Fruit fly (Drosophila melanogaster): Measurements from ENCODE around the gene Calx.

The Calx gene

DNA sequence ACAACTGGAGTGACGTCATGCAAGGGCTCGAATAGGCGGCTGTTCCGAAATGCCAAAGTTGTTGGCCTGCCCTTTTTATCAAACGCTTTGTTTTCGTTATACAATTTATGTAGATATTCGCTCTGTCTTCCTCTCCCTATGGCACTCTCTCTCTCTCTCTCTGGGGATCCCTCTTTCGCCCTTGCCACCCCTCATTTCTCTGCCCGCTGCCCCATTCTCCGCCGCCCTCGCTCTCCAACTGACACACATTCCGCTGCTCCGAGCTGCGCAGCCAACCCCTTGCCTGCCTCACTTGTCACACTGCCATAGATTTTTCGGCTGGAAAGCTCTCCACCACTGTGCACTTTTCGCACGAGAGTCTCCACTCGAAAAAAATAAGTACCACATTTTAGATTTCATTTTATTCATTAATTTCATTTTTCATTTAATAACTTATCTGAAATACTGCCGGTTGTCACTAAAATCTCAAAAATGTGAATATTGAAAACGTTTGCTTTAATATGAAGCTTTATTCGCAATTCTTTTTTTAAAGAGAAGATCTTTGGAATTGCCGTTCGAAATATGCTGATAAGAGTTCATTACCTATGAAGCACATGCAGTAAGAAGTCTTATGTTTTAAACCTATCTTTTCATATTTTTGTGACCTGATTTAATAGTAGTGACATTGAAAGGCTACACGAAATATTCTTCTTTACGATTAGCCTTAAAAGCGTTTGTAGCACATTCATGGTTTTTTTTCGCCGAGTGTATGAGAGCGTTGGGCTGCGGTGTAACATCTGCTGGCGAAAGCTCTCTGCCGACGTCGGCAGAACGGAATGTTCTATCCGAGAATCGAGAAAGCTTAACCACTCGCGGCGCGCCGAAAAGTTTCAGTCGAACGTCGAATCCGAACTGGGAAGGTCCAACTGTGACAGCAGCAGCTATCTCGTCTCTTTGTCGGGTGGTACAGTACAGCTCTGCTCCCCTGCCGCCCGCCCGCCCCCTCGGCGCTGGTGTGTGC, 20.8 kb upstream of the Calx start:
- TF ChIP-seq CG17801 (GFP tag; optimal IDR thresholded peaks at IDR 0.05; ENCODE audit: partially characterized antibody): peak; percentile 81

DNA sequence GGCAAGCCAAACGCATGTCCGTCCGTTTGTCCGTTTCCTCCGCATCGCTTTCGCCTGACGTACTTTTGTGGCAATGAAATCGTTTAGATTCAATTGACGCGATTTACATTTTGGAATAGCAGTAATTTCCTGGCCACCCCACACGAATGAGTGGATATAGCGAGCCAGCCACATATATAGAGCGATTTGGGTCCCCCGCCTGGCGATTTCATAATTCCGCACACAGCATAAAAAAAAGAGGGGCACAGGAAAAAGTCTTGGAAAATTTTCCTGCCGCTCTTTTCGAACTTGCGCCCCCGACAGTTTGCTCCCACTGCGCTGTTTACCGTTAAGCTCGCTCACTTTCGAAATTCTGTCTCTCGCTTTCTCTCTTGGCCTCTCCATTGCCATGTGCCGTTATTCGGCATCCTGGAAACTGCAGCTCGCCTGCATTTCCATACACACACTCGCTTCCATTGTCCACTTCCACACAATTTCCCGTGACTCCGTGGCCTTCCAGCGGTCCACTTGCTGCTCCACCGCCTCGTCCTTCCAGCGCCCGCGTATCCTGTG, 19.3 kb upstream of the Calx start:
- TF ChIP-seq CG17801 (GFP tag; optimal IDR thresholded peaks at IDR 0.05; ENCODE audit: partially characterized antibody): no peak

DNA sequence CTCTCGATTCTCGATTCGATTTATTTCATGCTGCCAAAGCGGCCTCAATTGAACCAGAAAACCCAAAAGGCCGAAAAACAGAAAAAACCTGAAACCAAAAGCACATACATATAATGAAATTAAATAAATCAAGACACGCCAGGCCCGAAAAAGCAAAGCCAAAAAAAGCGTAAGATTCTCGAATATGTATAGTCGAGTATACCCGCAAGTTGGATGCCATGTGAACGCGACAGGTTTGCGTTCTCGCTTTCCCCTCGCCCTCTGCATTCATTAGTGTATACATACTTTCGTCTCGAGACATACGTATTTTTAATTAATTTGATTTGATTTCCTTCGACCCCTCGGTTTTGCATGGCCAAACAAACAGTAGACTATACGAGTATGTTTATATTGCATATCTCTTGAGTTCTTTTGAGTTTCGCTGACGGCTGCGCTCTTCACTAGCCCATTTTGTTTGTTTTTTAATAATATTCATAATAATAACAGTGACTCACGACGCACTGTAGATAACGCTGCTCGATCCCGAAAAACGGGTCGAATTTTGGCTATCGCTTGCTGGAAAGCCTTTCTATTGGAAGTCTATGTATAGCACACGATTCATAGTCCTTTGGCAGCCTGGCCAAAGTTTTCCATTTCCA, 17.0 kb upstream of the Calx start:
- peak; percentile 12 for TF ChIP-seq CG17801 (GFP tag; optimal IDR thresholded peaks at IDR 0.05; ENCODE audit: partially characterized antibody)

DNA sequence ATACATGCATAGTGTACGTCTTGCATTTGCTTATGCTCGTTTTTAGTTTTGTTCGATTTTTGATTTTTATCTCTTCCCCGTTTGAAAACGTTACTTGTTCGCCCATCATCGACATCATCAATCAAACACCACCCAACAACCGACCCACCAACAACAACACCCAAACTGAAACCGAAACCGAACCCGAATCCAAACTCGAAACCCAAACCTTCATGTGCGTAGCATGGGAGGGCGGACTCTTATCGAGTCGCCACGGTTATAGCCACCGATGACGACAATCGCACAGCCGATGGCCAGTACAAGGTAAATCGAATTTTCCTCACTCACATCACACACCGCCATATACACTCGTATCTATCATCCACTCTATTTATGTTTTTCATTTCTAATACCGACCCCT, 16.0 kb upstream of the Calx start:
- TF ChIP-seq CG17801 (GFP tag; optimal IDR thresholded peaks at IDR 0.05; ENCODE audit: partially characterized antibody): no peak

DNA sequence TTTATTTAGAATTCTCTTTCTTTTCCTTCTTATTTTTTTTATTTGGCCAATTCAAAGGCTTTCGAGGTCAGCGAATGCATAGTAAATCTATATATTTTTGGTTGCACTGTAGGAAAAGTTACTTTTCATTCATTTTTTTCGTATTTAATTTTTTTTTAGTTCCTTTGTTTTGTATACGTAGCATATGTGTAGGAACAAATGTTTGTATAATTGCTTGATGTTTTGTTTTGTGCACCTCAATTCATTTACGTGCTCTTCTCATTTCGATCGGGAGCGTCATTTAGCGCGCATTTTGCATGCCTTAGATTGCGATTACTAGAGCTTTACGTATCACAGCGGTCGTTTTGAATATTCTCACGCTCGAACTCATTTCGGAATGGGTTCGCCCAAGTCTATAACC, 15.0 kb upstream of the Calx start:
- no peak for TF ChIP-seq CG17801 (GFP tag; optimal IDR thresholded peaks at IDR 0.05; ENCODE audit: partially characterized antibody)

DNA sequence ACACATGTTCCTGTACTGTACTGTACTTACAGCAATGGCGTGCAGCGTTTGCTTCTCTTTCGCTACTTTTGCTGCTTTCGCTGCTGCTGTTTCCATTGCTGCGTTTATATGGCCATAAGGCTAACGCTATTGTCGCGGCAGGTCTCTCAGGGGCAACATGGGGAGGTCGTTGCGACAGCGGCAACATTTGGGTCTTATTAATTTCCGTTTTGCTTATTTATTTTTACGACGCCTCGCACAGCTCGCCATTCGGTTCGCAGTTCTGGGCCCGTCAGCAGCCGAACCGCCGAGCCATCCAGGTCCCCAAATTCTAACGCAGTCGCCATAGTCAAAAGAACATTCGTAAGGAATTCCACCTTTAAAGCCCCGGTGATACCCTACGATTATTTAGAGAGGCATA, 1.3 kb upstream of the Calx start:
- no peak for TF ChIP-seq CG17801 (GFP tag; optimal IDR thresholded peaks at IDR 0.05; ENCODE audit: partially characterized antibody)

DNA sequence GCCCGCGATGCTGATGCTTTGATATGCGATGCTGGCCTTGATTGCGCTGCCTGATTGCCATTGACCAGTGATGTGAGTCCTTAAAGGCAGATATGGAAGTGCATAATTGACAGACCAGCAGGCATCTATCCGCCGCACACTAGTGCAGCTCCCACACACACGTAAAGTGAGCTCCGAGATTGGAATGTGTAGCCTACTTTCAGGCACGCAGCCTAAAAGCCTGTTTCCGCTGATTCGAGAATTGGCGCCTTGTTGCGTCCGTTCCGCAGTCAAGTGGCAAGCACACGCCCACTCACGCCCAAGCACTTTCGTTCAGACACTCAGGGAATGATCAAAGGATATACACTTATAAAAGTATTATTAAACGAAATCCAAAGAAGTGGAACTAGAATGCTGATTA, 6.1 kb downstream of the Calx start:
- no peak for TF ChIP-seq CG17801 (GFP tag; optimal IDR thresholded peaks at IDR 0.05; ENCODE audit: partially characterized antibody)

DNA sequence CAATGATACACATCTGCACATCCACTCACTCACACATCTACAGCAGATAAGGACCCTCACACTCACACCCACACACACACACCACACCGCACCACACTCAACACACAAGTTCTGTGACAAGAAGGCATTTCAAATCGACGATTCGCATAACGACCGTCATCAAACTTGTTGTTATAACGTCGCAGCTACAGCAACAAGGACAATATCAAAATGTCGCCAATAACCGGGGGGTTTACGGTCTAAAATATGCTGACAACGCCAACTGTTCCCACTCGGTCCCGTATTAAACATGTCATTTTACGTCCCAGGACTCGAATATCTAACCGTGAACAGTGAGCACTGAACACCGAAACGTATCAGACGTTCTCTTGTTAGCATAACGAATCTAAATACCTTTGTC, 6.9 kb downstream of the Calx start:
- TF ChIP-seq CG17801 (GFP tag; optimal IDR thresholded peaks at IDR 0.05; ENCODE audit: partially characterized antibody): no peak

DNA sequence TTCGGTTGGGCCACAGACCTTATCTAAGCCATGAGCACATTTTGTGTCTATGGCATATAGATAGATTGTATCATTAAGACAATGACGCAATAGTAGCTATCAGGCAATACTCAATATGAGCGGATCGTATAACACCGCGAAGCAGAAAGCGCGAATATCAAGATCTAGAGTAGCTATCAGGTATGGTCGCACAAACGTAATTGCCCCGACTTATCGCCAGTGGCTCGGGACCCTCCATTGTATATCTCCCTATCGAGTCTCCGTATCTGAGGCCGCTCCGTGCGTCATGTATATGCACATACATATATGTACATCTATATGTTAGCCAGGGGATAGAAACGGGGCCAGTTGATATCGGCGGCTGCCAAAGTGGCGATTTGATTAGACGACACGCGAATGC, 7.6 kb downstream of the Calx start:
- no peak for TF ChIP-seq CG17801 (GFP tag; optimal IDR thresholded peaks at IDR 0.05; ENCODE audit: partially characterized antibody)

DNA sequence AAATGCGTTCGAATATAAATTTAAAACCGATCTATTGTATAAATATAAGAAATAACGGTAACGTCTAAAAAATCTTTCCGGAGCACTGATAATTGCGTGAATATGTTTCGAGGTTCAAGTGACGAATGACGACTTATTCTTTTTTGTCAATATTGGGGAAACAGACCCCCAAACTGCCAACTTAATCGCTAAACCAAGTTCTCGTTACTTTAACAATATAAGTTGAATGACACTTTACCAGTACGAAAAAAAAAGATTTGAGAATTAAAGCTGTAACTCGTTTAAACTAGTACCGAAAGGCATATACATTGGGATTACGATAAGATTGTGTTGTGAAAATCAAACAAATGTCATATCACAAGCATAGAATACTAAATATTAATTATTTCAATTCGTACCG, 9.9 kb downstream of the Calx start, which contains the start of gene CG43446:
Gene CG43446, minus strand, starts transcription at position 101 of the 400 bp plus-strand sequence.
- no peak for TF ChIP-seq CG17801 (GFP tag; optimal IDR thresholded peaks at IDR 0.05; ENCODE audit: partially characterized antibody)

DNA sequence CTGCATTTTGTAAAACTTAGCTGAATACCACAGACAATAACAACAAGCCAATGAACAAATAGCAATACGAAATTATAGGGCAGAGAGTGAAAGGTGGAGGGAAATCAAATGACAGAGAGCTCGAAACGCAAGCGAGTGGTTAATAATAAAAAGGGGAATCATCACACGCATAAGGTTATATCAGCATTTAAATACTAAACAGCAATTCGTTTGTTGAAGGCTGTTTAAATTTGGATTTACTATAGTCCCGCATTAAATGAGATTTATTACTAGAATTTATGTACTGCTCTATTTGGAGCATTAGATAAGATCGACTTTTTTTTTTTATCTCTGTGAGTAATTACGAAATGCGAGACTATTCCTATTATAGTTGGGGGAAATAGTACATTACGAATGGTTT, 10.6 kb downstream of the Calx start:
- TF ChIP-seq CG17801 (GFP tag; optimal IDR thresholded peaks at IDR 0.05; ENCODE audit: partially characterized antibody): no peak

DNA sequence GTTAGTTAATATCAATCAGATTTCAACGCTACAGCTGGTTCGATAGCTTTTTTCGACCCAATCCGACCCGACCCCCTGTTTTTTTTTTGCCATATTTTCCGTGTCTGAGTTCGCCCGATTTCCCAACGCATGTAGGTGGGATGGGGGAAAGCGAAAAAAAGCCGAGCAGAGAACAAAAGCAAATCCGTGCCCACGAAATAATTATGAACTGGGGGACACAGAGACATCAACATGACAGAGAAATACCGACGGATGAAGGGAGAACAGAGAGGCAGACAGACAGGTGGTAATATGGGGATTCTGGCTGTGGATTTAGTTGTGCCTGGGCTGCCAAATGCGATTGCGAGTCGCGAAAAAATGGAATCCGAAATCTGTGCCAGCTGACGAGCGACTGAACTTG, 11.1 kb downstream of the Calx start:
- TF ChIP-seq CG17801 (GFP tag; optimal IDR thresholded peaks at IDR 0.05; ENCODE audit: partially characterized antibody): no peak

DNA sequence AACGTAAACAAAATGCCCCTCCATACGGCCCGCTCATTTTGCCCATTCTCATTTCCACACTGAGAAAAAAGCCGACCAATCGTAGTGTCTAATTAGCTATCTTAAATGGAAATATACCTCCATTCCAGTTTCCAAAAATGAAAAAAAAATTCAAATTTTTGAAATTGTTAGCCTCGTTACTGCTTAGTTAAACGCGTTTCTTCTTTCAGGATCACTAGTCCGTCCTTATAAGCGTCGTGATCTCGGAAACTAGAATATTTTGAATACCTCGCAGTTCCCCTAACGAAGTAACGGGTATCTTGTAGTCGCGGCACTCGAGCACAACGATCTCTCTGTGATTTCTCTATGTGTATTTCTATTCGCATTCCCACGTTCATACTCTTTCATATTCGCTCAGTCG, 11.7 kb downstream of the Calx start:
- TF ChIP-seq CG17801 (GFP tag; optimal IDR thresholded peaks at IDR 0.05; ENCODE audit: partially characterized antibody): peak; percentile 35

DNA sequence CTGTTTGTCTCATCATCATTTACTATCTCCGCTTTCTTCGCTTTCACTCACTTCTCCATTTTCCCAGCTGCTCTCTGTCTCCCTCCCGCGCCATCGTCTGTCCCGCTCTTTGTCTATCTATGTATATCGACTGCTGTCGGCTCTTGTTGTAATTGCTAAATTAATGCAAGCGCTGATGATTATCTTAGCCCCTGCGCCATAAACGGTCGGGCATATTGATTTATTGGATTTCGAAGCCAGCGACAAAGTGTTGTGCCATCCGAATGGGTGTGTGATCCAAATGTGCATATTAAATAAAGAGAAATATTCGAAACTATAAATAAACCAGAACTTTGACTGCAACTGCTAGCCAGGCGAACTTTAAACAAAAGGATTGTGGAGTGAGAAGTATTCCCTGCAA, 12.4 kb downstream of the Calx start:
- TF ChIP-seq CG17801 (GFP tag; optimal IDR thresholded peaks at IDR 0.05; ENCODE audit: partially characterized antibody): no peak

DNA sequence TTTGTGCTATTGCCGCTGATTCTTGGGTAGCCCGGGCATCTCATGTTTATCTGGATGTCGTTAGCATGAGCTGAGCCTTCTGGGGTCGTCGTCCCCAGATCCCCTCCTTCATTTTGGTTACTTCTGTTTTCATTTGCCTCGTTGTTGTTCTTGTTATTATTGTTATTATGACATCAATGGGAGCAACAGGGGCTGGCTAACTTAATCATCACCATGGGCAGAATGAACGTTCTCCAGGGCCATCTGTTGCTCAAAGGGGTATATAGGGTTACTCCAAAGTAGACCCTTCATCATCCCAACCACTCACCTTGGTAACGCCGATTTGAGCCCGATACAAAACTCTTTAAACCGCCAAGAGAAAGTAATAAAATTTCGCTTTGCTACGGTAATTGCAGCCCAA, 20.3 kb downstream of the Calx start:
- TF ChIP-seq CG17801 (GFP tag; optimal IDR thresholded peaks at IDR 0.05; ENCODE audit: partially characterized antibody): no peak

DNA sequence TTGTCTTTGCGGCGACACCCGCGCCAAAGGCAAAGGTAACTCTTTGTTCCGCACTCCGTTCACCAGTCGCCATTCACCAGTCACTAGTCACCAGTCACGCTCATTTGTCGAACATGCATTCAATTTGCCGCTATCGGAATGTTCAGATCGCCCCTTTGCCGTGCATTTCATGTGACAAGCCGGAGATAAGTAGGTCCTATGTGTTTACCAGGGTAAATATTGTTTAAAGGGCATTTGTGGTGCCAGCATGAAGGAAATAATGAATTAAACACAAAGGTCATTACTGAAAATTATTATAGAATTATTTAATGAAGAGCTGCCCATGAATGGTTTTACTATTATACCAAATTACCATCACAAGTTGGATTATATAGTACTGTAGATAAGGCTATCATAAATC, 23.1 kb downstream of the Calx start:
- TF ChIP-seq CG17801 (GFP tag; optimal IDR thresholded peaks at IDR 0.05; ENCODE audit: partially characterized antibody): no peak

Measured in ovary, adult (tissue).